Worm (Caenorhabditis elegans): Measurements from ENCODE around the gene pfd-4.

- no peak for TF ChIP-seq nhr-77 (tag; optimal IDR thresholded peaks at IDR 0.05)
- no peak for TF ChIP-seq lin-13 (GFP tag; optimal IDR thresholded peaks at IDR 0.05)
- TF ChIP-seq set-16 (GFP tag; IDR thresholded peaks at IDR 0.05) = no peak
- no peak for TF ChIP-seq nhr-41 (GFP tag; IDR thresholded peaks at IDR 0.05)
- no peak for TF ChIP-seq egl-27 (tag; optimal IDR thresholded peaks at IDR 0.05)
- no peak for TF ChIP-seq zfp-3 (GFP tag; conservative IDR thresholded peaks at IDR 0.05)
- no peak for TF ChIP-seq mdl-1 (tag; optimal IDR thresholded peaks at IDR 0.05)
- no peak for TF ChIP-seq lin-1 (GFP tag; IDR thresholded peaks at IDR 0.05)
- TF ChIP-seq jun-1 (tag; optimal IDR thresholded peaks at IDR 0.05) = no peak
- no peak for TF ChIP-seq daf-12 (tag; optimal IDR thresholded peaks at IDR 0.05)
- no peak for TF ChIP-seq egl-43 (GFP tag; IDR thresholded peaks at IDR 0.05)
- TF ChIP-seq aly-2 (tag; optimal IDR thresholded peaks at IDR 0.05) = no peak
- TF ChIP-seq nhr-28 (tag; optimal IDR thresholded peaks at IDR 0.05) = no peak
These were observed 8.7 kb downstream of the pfd-4 start for ce11 chrIV:11323666-11324065.

Measured in whole organism, L4 larva.